Worm (Caenorhabditis elegans) whole organism, young adult: ENCODE results near the gene R08C7.12.
A peak's percentile ranks its signal among the peaks of the same experiment; 100 is the strongest.

ENCODE experiments used
- B0261.1 ChIP-seq: sonication (generic microtip); optimal IDR thresholded peaks from 2 replicates; lab custom pipeline; 2016; ENCODE audit warnings: mild to moderate bottlenecking, missing genetic modification characterization, moderate library complexity, missing compliant biosample characterization
- B0336.3 ChIP-seq: fragments of 200-800 bp; sonication (Bioruptor generic); IDR thresholded peaks from 2 replicates; pipeline ENCODE4 v1.3.6; 2022; ENCODE audit warnings: missing genetic modification characterization, missing compliant biosample characterization
- C17E4.6 ChIP-seq: fragments of 200-800 bp; sonication (Bioruptor generic); IDR thresholded peaks from 2 replicates; pipeline ENCODE4 v1.3.6; 2022; ENCODE audit warnings: missing genetic modification reagents, missing genetic modification characterization, missing compliant biosample characterization
- D2030.7 ChIP-seq: fragments of 200-800 bp; sonication (Bioruptor generic); IDR thresholded peaks from 2 replicates; pipeline ENCODE4 v1.3.6; 2022; ENCODE audit warnings: missing genetic modification reagents, missing genetic modification characterization, missing compliant biosample characterization
- F10E7.11 ChIP-seq: sonication (generic microtip); optimal IDR thresholded peaks from 2 replicates; lab custom pipeline; 2017; ENCODE audit warnings: mild to moderate bottlenecking, missing genetic modification characterization, moderate library complexity, missing compliant biosample characterization
- F33H1.4 ChIP-seq: fragments of 200-800 bp; sonication (Bioruptor generic); IDR thresholded peaks from 2 replicates; pipeline ENCODE4 v1.3.6; 2022; ENCODE audit warnings: missing genetic modification reagents, missing genetic modification characterization, missing compliant biosample characterization
- F37B4.10 ChIP-seq: fragments of 200-800 bp; sonication (Bioruptor generic); IDR thresholded peaks from 2 replicates; pipeline ENCODE4 v1.3.6; 2022; ENCODE audit warnings: missing genetic modification characterization, missing compliant biosample characterization
- F39B2.1 ChIP-seq: fragments of 200-800 bp; sonication (Bioruptor generic); IDR thresholded peaks from 2 replicates; pipeline ENCODE4 v1.3.6; 2022; ENCODE audit warnings: missing genetic modification reagents, missing genetic modification characterization, missing compliant biosample characterization
- F55B11.4 ChIP-seq: sonication (generic microtip); optimal IDR thresholded peaks from 2 replicates; lab custom pipeline; 2016; ENCODE audit warnings: missing compliant biosample characterization, missing genetic modification characterization, borderline replicate concordance; ENCODE audit not compliant: insufficient read depth
- K11D2.4 ChIP-seq: fragments of 200-800 bp; sonication (Bioruptor generic); IDR thresholded peaks from 2 replicates; pipeline ENCODE4 v1.3.6; 2022; ENCODE audit warnings: missing genetic modification reagents, missing genetic modification characterization, missing compliant biosample characterization
- Y53F4B.3 ChIP-seq: fragments of 200-800 bp; sonication (Bioruptor generic); IDR thresholded peaks from 2 replicates; pipeline ENCODE4 v1.3.6; 2022; ENCODE audit warnings: missing genetic modification reagents, missing genetic modification characterization, missing compliant biosample characterization
- Y79H2A.3 ChIP-seq: fragments of 200-800 bp; sonication (Bioruptor generic); conservative IDR thresholded peaks from 2 replicates; pipeline ENCODE4 v1.3.6; 2022; ENCODE audit warnings: missing genetic modification reagents, missing genetic modification characterization, missing compliant biosample characterization
- akir-1 ChIP-seq: fragments of 200-800 bp; sonication (Bioruptor generic); optimal IDR thresholded peaks from 2 replicates; lab custom pipeline; 2018; ENCODE audit warnings: mild to moderate bottlenecking, missing genetic modification characterization, moderate library complexity, missing compliant biosample characterization
- ama-1 ChIP-seq, 3 experiments: fragments of 150-350 bp in 1 of 3; sonication (generic microtip) in 2 of 3; optimal IDR thresholded peaks; 2 replicates each; lab custom pipeline; 2014 to 2018; ENCODE audit warnings: missing biosample characterization in 2 of 3, missing genetic modification characterization in 2 of 3, missing genetic modification reagents in 2 of 3
- aptf-2 ChIP-seq: fragments of 200-800 bp; sonication (Bioruptor generic); conservative IDR thresholded peaks from 2 replicates; pipeline ENCODE4 v1.3.6; 2022; ENCODE audit warnings: missing genetic modification reagents, missing genetic modification characterization, missing compliant biosample characterization
- atf-7 ChIP-seq: sonication (generic microtip); optimal IDR thresholded peaks from 2 replicates; lab custom pipeline; 2017; ENCODE audit warnings: mild to moderate bottlenecking, missing genetic modification characterization, missing compliant biosample characterization
- ccch-3 ChIP-seq: fragments of 200-800 bp; sonication (Bioruptor generic); optimal IDR thresholded peaks from 2 replicates; lab custom pipeline; 2018; ENCODE audit warnings: mild to moderate bottlenecking, missing genetic modification characterization, missing compliant biosample characterization
- ceh-100 ChIP-seq: fragments of 200-800 bp; sonication (Bioruptor generic); IDR thresholded peaks from 2 replicates; pipeline ENCODE4 v1.3.6; 2022; ENCODE audit warnings: missing genetic modification reagents, missing genetic modification characterization, missing compliant biosample characterization
- ceh-40 ChIP-seq: fragments of 200-800 bp; sonication (Bioruptor generic); IDR thresholded peaks from 2 replicates; pipeline ENCODE4 v1.3.6; 2022; ENCODE audit warnings: missing genetic modification characterization, missing compliant biosample characterization
- ceh-58 ChIP-seq: fragments of 200-800 bp; sonication (Bioruptor generic); IDR thresholded peaks from 2 replicates; pipeline ENCODE4 v1.3.6; 2022; ENCODE audit warnings: missing genetic modification characterization, missing compliant biosample characterization
- ceh-91 ChIP-seq: fragments of 200-800 bp; sonication (Bioruptor generic); IDR thresholded peaks from 2 replicates; pipeline ENCODE4 v1.3.6; 2022; ENCODE audit warnings: missing genetic modification reagents, missing genetic modification characterization, missing compliant biosample characterization
- die-1 ChIP-seq: sonication (generic microtip); optimal IDR thresholded peaks from 2 replicates; lab custom pipeline; 2016; ENCODE audit warnings: missing genotype, mild to moderate bottlenecking, missing genetic modification characterization, missing compliant biosample characterization
- dpff-1 ChIP-seq: sonication (generic microtip); optimal IDR thresholded peaks from 2 replicates; lab custom pipeline; 2017; ENCODE audit warnings: mild to moderate bottlenecking, missing genetic modification characterization, missing compliant biosample characterization
- dpl-1 ChIP-seq: fragments of 150-350 bp; optimal IDR thresholded peaks from 2 replicates; lab custom pipeline; 2014; ENCODE audit warnings: missing biosample characterization, missing genetic modification reagents, missing genetic modification characterization
- egl-44 ChIP-seq: fragments of 200-800 bp; sonication (Bioruptor generic); IDR thresholded peaks from 2 replicates; pipeline ENCODE4 v1.3.6; 2022; ENCODE audit warnings: missing genetic modification reagents, missing genetic modification characterization, missing compliant biosample characterization
- hlh-26 ChIP-seq: fragments of 200-800 bp; sonication (Bioruptor generic); conservative IDR thresholded peaks from 2 replicates; pipeline ENCODE4 v1.3.6; 2022; ENCODE audit warnings: missing genetic modification reagents, missing genetic modification characterization, missing compliant biosample characterization
- hrde-1 ChIP-seq: sonication (generic microtip); optimal IDR thresholded peaks from 2 replicates; lab custom pipeline; 2016; ENCODE audit warnings: missing genetic modification characterization, mild to moderate bottlenecking, missing compliant biosample characterization, moderate library complexity, missing genotype, missing genetic modification reagents, borderline replicate concordance
- lag-1 ChIP-seq: fragments of 200-800 bp; sonication (Bioruptor generic); IDR thresholded peaks from 2 replicates; pipeline ENCODE4 v1.3.6; 2022; ENCODE audit warnings: missing genetic modification reagents, missing genetic modification characterization, missing compliant biosample characterization
- lin-26 ChIP-seq: fragments of 200-800 bp; sonication (Bioruptor generic); IDR thresholded peaks from 2 replicates; pipeline ENCODE4 v1.3.6; 2022; ENCODE audit warnings: missing genetic modification reagents, missing genetic modification characterization, missing compliant biosample characterization
- lin-35 ChIP-seq, 3 experiments: fragments of 150-350 bp in 2 of 3; sonication (generic microtip) in 1 of 3; optimal IDR thresholded peaks; 2 replicates each; lab custom pipeline; 2014 to 2018; ENCODE audit warnings: missing biosample characterization in 3 of 3, missing genetic modification characterization in 3 of 3, missing genetic modification reagents in 3 of 3
- lin-40 ChIP-seq: sonication (generic microtip); optimal IDR thresholded peaks from 2 replicates; lab custom pipeline; 2016; ENCODE audit warnings: missing genetic modification characterization, mild to moderate bottlenecking, missing compliant biosample characterization, missing genotype, missing genetic modification reagents
- lsy-27 ChIP-seq: sonication (generic microtip); optimal IDR thresholded peaks from 2 replicates; lab custom pipeline; 2017; ENCODE audit warnings: missing genetic modification characterization, mild to moderate bottlenecking, missing compliant biosample characterization, antibody characterized with exemption, missing genotype, borderline replicate concordance; ENCODE audit not compliant: insufficient read depth
- mes-4 ChIP-seq: sonication (generic microtip); optimal IDR thresholded peaks from 2 replicates; lab custom pipeline; 2016; ENCODE audit warnings: missing genotype, missing genetic modification characterization, missing compliant biosample characterization
- nfya-1 ChIP-seq: sonication (generic microtip); optimal IDR thresholded peaks from 2 replicates; lab custom pipeline; 2017; ENCODE audit warnings: antibody characterized with exemption, missing compliant biosample characterization, missing genetic modification characterization, borderline replicate concordance; ENCODE audit not compliant: insufficient read depth
- nfya-2 ChIP-seq: fragments of 200-800 bp; sonication (Bioruptor generic); IDR thresholded peaks from 2 replicates; pipeline ENCODE4 v1.3.6; 2022; ENCODE audit warnings: missing genetic modification reagents, missing genetic modification characterization, missing compliant biosample characterization
- nhr-120 ChIP-seq: fragments of 200-800 bp; sonication (Bioruptor generic); IDR thresholded peaks from 2 replicates; pipeline ENCODE4 v1.3.6; 2022; ENCODE audit warnings: missing genetic modification characterization, missing compliant biosample characterization
- nhr-27 ChIP-seq: fragments of 200-800 bp; sonication (Bioruptor generic); optimal IDR thresholded peaks from 2 replicates; lab custom pipeline; 2018; ENCODE audit warnings: mild to moderate bottlenecking, missing genetic modification characterization, moderate library complexity, missing compliant biosample characterization
- rcor-1 ChIP-seq: fragments of 200-800 bp; sonication (Bioruptor generic); IDR thresholded peaks from 2 replicates; pipeline ENCODE4 v1.3.6; 2022; ENCODE audit warnings: missing genetic modification reagents, missing genetic modification characterization, missing compliant biosample characterization
- rec-8 ChIP-seq, 2 experiments: sonication (generic microtip); optimal IDR thresholded peaks; 2 replicates each; lab custom pipeline; 2016; ENCODE audit warnings: mild to moderate bottlenecking in 2 of 2, missing genetic modification characterization in 2 of 2, missing genetic modification reagents in 2 of 2, missing genotype in 2 of 2, missing biosample characterization in 1 of 2, missing compliant biosample characterization in 1 of 2, moderate library complexity in 1 of 2
- snpc-1.3 ChIP-seq: sonication (generic microtip); optimal IDR thresholded peaks from 2 replicates; lab custom pipeline; 2017; ENCODE audit warnings: missing genetic modification characterization, mild to moderate bottlenecking, missing compliant biosample characterization, antibody characterized with exemption, moderate library complexity, missing genotype, missing genetic modification reagents; ENCODE audit not compliant: insufficient read depth
- snpc-4 ChIP-seq, 5 experiments: fragments of 150-350 bp in 1 of 5; sonication (generic microtip) in 4 of 5; optimal IDR thresholded peaks; 2 replicates each; lab custom pipeline; 2014 to 2018; ENCODE audit warnings: missing genetic modification characterization in 5 of 5, missing biosample characterization in 3 of 5, antibody characterized with exemption in 2 of 5, mild to moderate bottlenecking in 2 of 5, missing compliant biosample characterization in 2 of 5, missing genotype in 2 of 5, moderate library complexity in 2 of 5, missing genetic modification reagents in 1 of 5
- tbp1 ChIP-seq: fragments of 200-800 bp; sonication (Bioruptor generic); optimal IDR thresholded peaks from 2 replicates; lab custom pipeline; 2018; ENCODE audit warnings: mild to moderate bottlenecking, missing genetic modification characterization, missing compliant biosample characterization
- tbx-9 ChIP-seq: sonication (generic microtip); optimal IDR thresholded peaks from 2 replicates; lab custom pipeline; 2016; ENCODE audit warnings: borderline replicate concordance, missing genetic modification characterization, inconsistent platforms, missing compliant biosample characterization
- unc-130 ChIP-seq: sonication (generic microtip); optimal IDR thresholded peaks from 2 replicates; lab custom pipeline; 2016; ENCODE audit warnings: missing genetic modification reagents, missing genetic modification characterization, missing compliant biosample characterization
- xnd-1 ChIP-seq: sonication (generic microtip); optimal IDR thresholded peaks from 2 replicates; lab custom pipeline; 2016; ENCODE audit warnings: missing genotype, missing genetic modification reagents, missing genetic modification characterization, missing compliant biosample characterization
- zfh-2 ChIP-seq: fragments of 200-800 bp; sonication (Bioruptor generic); conservative IDR thresholded peaks from 2 replicates; pipeline ENCODE4 v1.3.6; 2022; ENCODE audit warnings: missing genetic modification reagents, missing genetic modification characterization, missing compliant biosample characterization

Gene R08C7.12

ce11 chrIV:4449843-4450242 lies 304 bp downstream of the R08C7.12 start (continued):
- peak; percentile 35; the same call in 1 of the 2 replicates for TF ChIP-seq D2030.7
- peak; percentile 7 for TF ChIP-seq dpff-1 (tag; lab: Kevin White, UChicago)
- no peak for TF ChIP-seq zfh-2 (GFP tag; lab: Robert Waterston, UW)
- no peak for TF ChIP-seq aptf-2 (GFP tag; lab: Robert Waterston, UW)
- peak; percentile 51 for TF ChIP-seq hrde-1 (tag; lab: Kevin White, UChicago)
- TF ChIP-seq B0336.3 (GFP tag; lab: Robert Waterston, UW): peak; percentile 72
- no peak for TF ChIP-seq akir-1 (GFP tag; lab: Kevin White, UChicago)
- no peak for TF ChIP-seq tbx-9 (tag; lab: Kevin White, UChicago)
- TF ChIP-seq die-1 (tag; lab: Kevin White, UChicago): peak; percentile 18
- TF ChIP-seq ama-1 (optimal IDR thresholded peaks at IDR 0.05; lab: Kevin White, UChicago): peak; percentile 49
- TF ChIP-seq ama-1 (GFP tag; optimal IDR thresholded peaks at IDR 0.05; lab: Kevin White, UChicago): no peak
- 0 out of 2 replicates have a peak, but pooled peaks have one; percentile 16 for TF ChIP-seq C17E4.6 (GFP tag; lab: Robert Waterston, UW)
- TF ChIP-seq F55B11.4 (tag; lab: Kevin White, UChicago): no peak
- TF ChIP-seq unc-130 (GFP tag; lab: Kevin White, UChicago): no peak
- TF ChIP-seq ceh-91: peak; percentile 22
- no peak for TF ChIP-seq snpc-4 (GFP tag; optimal IDR thresholded peaks at IDR 0.05; lab: Kevin White, UChicago)
- peak in 2 of 4 experiments; percentile 22 to 47 for TF ChIP-seq snpc-4 (tag; optimal IDR thresholded peaks at IDR 0.05; lab: Kevin White, UChicago)
- TF ChIP-seq rec-8 (tag; optimal IDR thresholded peaks at IDR 0.05; lab: Kevin White, UChicago): peak; percentile 19 to 23
- TF ChIP-seq F33H1.4 (GFP tag; lab: Robert Waterston, UW): peak; percentile 39
- TF ChIP-seq dpl-1 (GFP tag; lab: Kevin White, UChicago): no peak
- no peak for TF ChIP-seq ceh-40 (GFP tag; lab: Robert Waterston, UW)
- no peak for TF ChIP-seq ccch-3 (GFP tag; lab: Kevin White, UChicago)
- 0 out of 2 replicates have a peak, but pooled peaks have one; percentile 27 for TF ChIP-seq ceh-100 (GFP tag; lab: Robert Waterston, UW)
- peak in 1 of 3 experiments; percentile 50 for TF ChIP-seq lin-35 (GFP tag; optimal IDR thresholded peaks at IDR 0.05; lab: Kevin White, UChicago)
- no peak for TF ChIP-seq nhr-120 (GFP tag; lab: Robert Waterston, UW)
- no peak for TF ChIP-seq nhr-27
- 0 out of 2 replicates have a peak, but pooled peaks have one; percentile 24 for TF ChIP-seq egl-44 (GFP tag; lab: Robert Waterston, UW)
- TF ChIP-seq atf-7 (tag; lab: Kevin White, UChicago): peak; percentile 49
- peak; percentile 52 for TF ChIP-seq lin-40 (tag; lab: Kevin White, UChicago)
- peak; percentile 38 for TF ChIP-seq mes-4 (tag; lab: Kevin White, UChicago)
- TF ChIP-seq nfya-1: no peak
- TF ChIP-seq F10E7.11 (tag; lab: Kevin White, UChicago): peak; percentile 51
- no peak for TF ChIP-seq B0261.1 (tag; lab: Kevin White, UChicago)
- TF ChIP-seq ceh-58 (GFP tag; lab: Robert Waterston, UW): 0 out of 2 replicates have a peak, but pooled peaks have one; percentile 41
- TF ChIP-seq nfya-2 (GFP tag; lab: Robert Waterston, UW): no peak
- TF ChIP-seq lag-1 (GFP tag; lab: Robert Waterston, UW): no peak
- peak; percentile 43 for TF ChIP-seq tbp1 (GFP tag; lab: Kevin White, UChicago)
- TF ChIP-seq K11D2.4: no peak
- TF ChIP-seq F37B4.10 (GFP tag; lab: Robert Waterston, UW): no peak
- TF ChIP-seq xnd-1 (tag; lab: Kevin White, UChicago): peak; percentile 2
- no peak for TF ChIP-seq hlh-26
- TF ChIP-seq lsy-27 (tag; lab: Kevin White, UChicago): no peak
- TF ChIP-seq Y79H2A.3 (GFP tag; lab: Robert Waterston, UW): peak; percentile 40; the same call in 1 of the 2 replicates
- peak; percentile 58; the same call in 1 of the 2 replicates for TF ChIP-seq lin-26 (GFP tag; lab: Robert Waterston, UW)
- TF ChIP-seq rcor-1 (GFP tag; lab: Robert Waterston, UW): peak; percentile 39; the same call in 1 of the 2 replicates
- no peak for TF ChIP-seq F39B2.1
- TF ChIP-seq Y53F4B.3 (GFP tag; lab: Robert Waterston, UW): no peak
- TF ChIP-seq snpc-1.3 (tag; lab: Kevin White, UChicago): no peak
